Fruit fly (Drosophila melanogaster) whole organism, prepupa: Measurements from ENCODE around the gene Cyp310a1.

Source experiments
- Blimp-1 ChIP-seq: fragments of 200-800 bp; sonication (Bioruptor generic); optimal IDR thresholded peaks from 3 replicates; lab custom pipeline; 2017; ENCODE audit warnings: missing biosample characterization, missing genetic modification characterization, mild to moderate bottlenecking, moderate library complexity, missing genetic modification reagents
- CG10631 ChIP-seq: fragments of 200-800 bp; sonication (Bioruptor generic); optimal IDR thresholded peaks from 2 replicates; lab custom pipeline; 2016; ENCODE audit warnings: missing biosample characterization, missing genetic modification characterization
- CG11762 ChIP-seq: fragments of 200-800 bp; sonication (Bioruptor generic); optimal IDR thresholded peaks from 3 replicates; lab custom pipeline; 2016; ENCODE audit warnings: missing biosample characterization, missing genetic modification characterization; ENCODE audit not compliant: insufficient read depth
- CG15336 ChIP-seq: fragments of 200-800 bp; sonication (Bioruptor generic); IDR thresholded peaks from 2 replicates; pipeline ENCODE4 v1.3.6; 2022; ENCODE audit warnings: missing biosample characterization, missing genetic modification characterization
- CG1621 ChIP-seq: fragments of 200-800 bp; sonication (Bioruptor generic); optimal IDR thresholded peaks from 3 replicates; lab custom pipeline; 2018; ENCODE audit warnings: missing biosample characterization, mild to moderate bottlenecking, missing genetic modification characterization
- CG16779 ChIP-seq: fragments of 200-800 bp; sonication (Bioruptor generic); optimal IDR thresholded peaks from 3 replicates; lab custom pipeline; 2017; ENCODE audit warnings: missing biosample characterization, mild to moderate bottlenecking, missing genetic modification characterization
- CG32006 ChIP-seq: fragments of 200-800 bp; sonication (Bioruptor generic); optimal IDR thresholded peaks from 3 replicates; lab custom pipeline; 2017; ENCODE audit warnings: missing biosample characterization, mild to moderate bottlenecking, missing genetic modification characterization
- CG34406 ChIP-seq: fragments of 200-800 bp; sonication (Bioruptor generic); optimal IDR thresholded peaks from 3 replicates; lab custom pipeline; 2016; ENCODE audit warnings: missing biosample characterization, missing genetic modification characterization
- CG4318 ChIP-seq: fragments of 200-800 bp; sonication (Bioruptor generic); optimal IDR thresholded peaks from 3 replicates; lab custom pipeline; 2017; ENCODE audit warnings: missing biosample characterization, mild to moderate bottlenecking, missing genetic modification characterization
- CG6163 ChIP-seq: fragments of 200-800 bp; sonication (Bioruptor generic); IDR thresholded peaks from 3 replicates; pipeline ENCODE4 v1.3.6; 2022; ENCODE audit warnings: missing biosample characterization, missing genetic modification characterization
- CG6276 ChIP-seq: fragments of 200-800 bp; sonication (Bioruptor generic); optimal IDR thresholded peaks from 2 replicates; lab custom pipeline; 2017; ENCODE audit warnings: missing biosample characterization, mild to moderate bottlenecking, missing genetic modification characterization
- CG6792 ChIP-seq: fragments of 200-800 bp; sonication (Bioruptor generic); optimal IDR thresholded peaks from 3 replicates; lab custom pipeline; 2016; ENCODE audit warnings: missing biosample characterization, missing genetic modification characterization
- CG6808 ChIP-seq: fragments of 200-800 bp; sonication (Bioruptor generic); optimal IDR thresholded peaks from 3 replicates; lab custom pipeline; 2017; ENCODE audit warnings: missing biosample characterization, missing genetic modification characterization, mild to moderate bottlenecking, moderate library complexity, missing genetic modification reagents
- CG6854 ChIP-seq: fragments of 200-800 bp; sonication (Bioruptor generic); optimal IDR thresholded peaks from 2 replicates; lab custom pipeline; 2017; ENCODE audit warnings: missing biosample characterization, mild to moderate bottlenecking, missing genetic modification characterization
- CG7368 ChIP-seq: fragments of 200-800 bp; sonication (Bioruptor generic); optimal IDR thresholded peaks from 3 replicates; lab custom pipeline; 2016; ENCODE audit warnings: missing biosample characterization, missing genetic modification characterization
- CG8119 ChIP-seq: fragments of 200-800 bp; sonication (Bioruptor generic); IDR thresholded peaks from 3 replicates; pipeline ENCODE4 v1.3.6; 2022; ENCODE audit warnings: missing biosample characterization, missing genetic modification characterization
- Eip75B ChIP-seq: fragments of 200-800 bp; sonication (Bioruptor generic); optimal IDR thresholded peaks from 3 replicates; lab custom pipeline; 2016; ENCODE audit warnings: missing biosample characterization, missing genetic modification characterization
- Eip78C ChIP-seq: fragments of 200-800 bp; sonication (Bioruptor generic); peaks from one replicate; lab custom pipeline; 2016; ENCODE audit warnings: missing biosample characterization, missing genetic modification characterization
- Eip93F ChIP-seq: fragments of 200-800 bp; sonication (Bioruptor generic); optimal IDR thresholded peaks from 2 replicates; lab custom pipeline; 2016; ENCODE audit warnings: missing biosample characterization, mild to moderate bottlenecking, missing genetic modification characterization
- Gug ChIP-seq: fragments of 200-800 bp; sonication (Bioruptor generic); IDR thresholded peaks from 2 replicates; pipeline ENCODE4 v1.3.6; 2022; ENCODE audit warnings: missing biosample characterization, missing genetic modification characterization
- Hr38 ChIP-seq: sonication (Bioruptor generic); optimal IDR thresholded peaks from 2 replicates; lab custom pipeline; 2016; ENCODE audit warnings: missing biosample characterization, missing genetic modification characterization
- Hr4 ChIP-seq: fragments of 200-800 bp; sonication (Bioruptor generic); optimal IDR thresholded peaks from 3 replicates; lab custom pipeline; 2016; ENCODE audit warnings: missing biosample characterization, missing genetic modification characterization
- Lpt ChIP-seq: fragments of 200-800 bp; sonication (Bioruptor generic); optimal IDR thresholded peaks from 3 replicates; lab custom pipeline; 2016; ENCODE audit warnings: missing biosample characterization, missing genetic modification characterization
- Met ChIP-seq: fragments of 200-800 bp; sonication (Bioruptor generic); optimal IDR thresholded peaks from 3 replicates; lab custom pipeline; 2016; ENCODE audit warnings: missing biosample characterization, missing genetic modification characterization
- OdsH ChIP-seq: fragments of 200-800 bp; sonication (Bioruptor generic); optimal IDR thresholded peaks from 3 replicates; lab custom pipeline; 2016; ENCODE audit warnings: missing biosample characterization, missing genetic modification characterization
- Sox102F ChIP-seq: fragments of 200-800 bp; sonication (Bioruptor generic); optimal IDR thresholded peaks from 2 replicates; lab custom pipeline; 2016; ENCODE audit warnings: missing biosample characterization, mild to moderate bottlenecking, missing genetic modification characterization
- Sox14 ChIP-seq: fragments of 200-800 bp; sonication (Bioruptor generic); optimal IDR thresholded peaks from 3 replicates; lab custom pipeline; 2016; ENCODE audit warnings: missing biosample characterization, missing genetic modification characterization
- Sox15 ChIP-seq: fragments of 200-800 bp; sonication (Bioruptor generic); optimal IDR thresholded peaks from 3 replicates; lab custom pipeline; 2016; ENCODE audit warnings: missing biosample characterization, missing genetic modification characterization
- achi ChIP-seq: fragments of 200-800 bp; sonication (Bioruptor generic); optimal IDR thresholded peaks from 3 replicates; lab custom pipeline; 2016; ENCODE audit warnings: missing biosample characterization, missing genetic modification characterization
- cyc ChIP-seq: fragments of 200-800 bp; sonication (Bioruptor generic); optimal IDR thresholded peaks from 3 replicates; lab custom pipeline; 2016; ENCODE audit warnings: missing biosample characterization, missing genetic modification characterization
- dac ChIP-seq: fragments of 200-800 bp; sonication (Bioruptor generic); optimal IDR thresholded peaks from 2 replicates; lab custom pipeline; 2017; ENCODE audit warnings: missing biosample characterization, mild to moderate bottlenecking, missing genetic modification characterization
- dsx ChIP-seq: fragments of 200-800 bp; optimal IDR thresholded peaks from 3 replicates; lab custom pipeline; 2019; ENCODE audit warnings: missing biosample characterization, mild to moderate bottlenecking, missing genetic modification characterization, moderate library complexity; ENCODE audit not compliant: poor library complexity, severe bottlenecking
- eg ChIP-seq: fragments of 200-800 bp; sonication (Bioruptor generic); IDR thresholded peaks from 3 replicates; pipeline ENCODE4 v1.3.6; 2022; ENCODE audit warnings: missing biosample characterization, missing genetic modification characterization
- esn ChIP-seq: fragments of 200-800 bp; sonication (Bioruptor generic); optimal IDR thresholded peaks from 2 replicates; lab custom pipeline; 2016; ENCODE audit warnings: missing biosample characterization, mild to moderate bottlenecking, missing genetic modification characterization, moderate library complexity
- fd59A ChIP-seq: fragments of 200-800 bp; sonication (Bioruptor generic); optimal IDR thresholded peaks from 2 replicates; lab custom pipeline; 2017; ENCODE audit warnings: missing biosample characterization, mild to moderate bottlenecking, missing genetic modification characterization, missing genetic modification reagents
- fd85E ChIP-seq: fragments of 200-800 bp; sonication (Bioruptor generic); optimal IDR thresholded peaks from 3 replicates; lab custom pipeline; 2016; ENCODE audit warnings: missing biosample characterization, missing genetic modification characterization
- lz ChIP-seq: fragments of 200-800 bp; sonication (Bioruptor generic); optimal IDR thresholded peaks from 3 replicates; lab custom pipeline; 2016; ENCODE audit warnings: missing biosample characterization, missing genetic modification characterization
- pdm3 ChIP-seq: fragments of 200-800 bp; sonication (Bioruptor generic); optimal IDR thresholded peaks from 3 replicates; lab custom pipeline; 2016; ENCODE audit warnings: missing biosample characterization, missing genetic modification characterization
- salr ChIP-seq, 2 experiments: fragments of 200-800 bp; sonication (Bioruptor generic); optimal IDR thresholded peaks; 3 replicates each; lab custom pipeline; 2016 to 2018; ENCODE audit warnings: missing biosample characterization in 2 of 2, missing genetic modification characterization in 2 of 2, mild to moderate bottlenecking in 1 of 2
- spab ChIP-seq: fragments of 200-800 bp; sonication (Bioruptor generic); optimal IDR thresholded peaks from 2 replicates; lab custom pipeline; 2017; ENCODE audit warnings: missing biosample characterization, mild to moderate bottlenecking, missing genetic modification characterization, missing genetic modification reagents
- ss ChIP-seq, 2 experiments: fragments of 200-800 bp; sonication (Bioruptor generic); optimal IDR thresholded peaks; 2 replicates in 1 of 2; 3 replicates in 1 of 2; lab custom pipeline; 2017 to 2018; ENCODE audit warnings: mild to moderate bottlenecking in 2 of 2, missing biosample characterization in 2 of 2, missing genetic modification characterization in 2 of 2, moderate library complexity in 1 of 2
- svp ChIP-seq: fragments of 200-800 bp; sonication (Bioruptor generic); peaks from one replicate; lab custom pipeline; 2016; ENCODE audit warnings: missing biosample characterization, missing genetic modification characterization
- topi ChIP-seq: fragments of 200-800 bp; sonication (Bioruptor generic); optimal IDR thresholded peaks from 3 replicates; lab custom pipeline; 2016; ENCODE audit warnings: missing biosample characterization, missing genetic modification characterization

Cyp310a1 gene

DNA sequence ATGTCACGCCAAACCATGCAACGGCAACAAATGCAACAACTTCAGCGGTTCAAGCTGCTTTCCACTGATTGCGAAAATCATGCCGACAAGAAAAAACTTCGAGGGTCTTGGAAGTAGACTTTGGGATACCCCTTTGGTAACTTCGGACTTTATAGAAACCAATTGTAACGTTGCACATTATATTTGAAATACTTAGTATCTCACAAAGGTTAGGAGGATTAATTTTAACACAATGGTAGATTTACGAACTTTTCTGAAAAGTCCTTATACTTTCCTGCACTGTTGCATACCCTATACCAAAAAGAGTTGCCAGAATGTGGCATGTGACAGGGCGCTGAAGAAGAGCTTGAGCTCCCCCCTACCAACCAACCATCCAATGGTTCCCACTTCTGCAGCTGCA lies 7.3 kb downstream of the Cyp310a1 start (continued):
- TF ChIP-seq CG7368 (peak; percentile 69), CG16779 (tag; lab: Kevin White, UChicago) (peak; percentile 27), CG15336 (GFP tag; lab: Robert Waterston, UW) (peak; percentile 61), CG6792 (GFP tag; lab: Kevin White, UChicago) (peak; percentile 79), svp (GFP tag; lab: Kevin White, UChicago) (peak; percentile 88), CG11762 (peak; percentile 57), CG4318 (GFP tag; lab: Kevin White, UChicago) (peak; percentile 28), Sox102F (GFP tag; lab: Kevin White, UChicago) (peak; percentile 79), CG6276 (GFP tag; lab: Kevin White, UChicago) (peak; percentile 22), topi (GFP tag; lab: Kevin White, UChicago) (peak; percentile 71), dac (GFP tag; lab: Kevin White, UChicago) (no peak), achi (peak; percentile 64), spab (peak; percentile 45), Blimp-1 (GFP tag; lab: Kevin White, UChicago) (peak; percentile 15), eg (GFP tag; lab: Robert Waterston, UW) (peak; percentile 56; the same call in 1 of the 3 replicates), fd85E (GFP tag; lab: Kevin White, UChicago) (no peak), CG8119 (GFP tag; lab: Robert Waterston, UW) (peak; percentile 66; the same call in 2 of the 3 replicates), Lpt (peak; percentile 48), CG10631 (peak; percentile 64), dsx (GFP tag; lab: Kevin White, UChicago) (peak; percentile 37), Gug (GFP tag; lab: Robert Waterston, UW) (peak; percentile 34; the same call in 1 of the 2 replicates), CG6808 (GFP tag; lab: Kevin White, UChicago) (peak; percentile 47), esn (peak; percentile 83), ss (GFP tag; optimal IDR thresholded peaks at IDR 0.05; lab: Kevin White, UChicago) (peak in 1 of 2 experiments; percentile 17), Eip93F (peak; percentile 47), CG32006 (GFP tag; lab: Kevin White, UChicago) (peak; percentile 72), fd59A (peak; percentile 10), Sox15 (peak; percentile 49), Hr38 (no peak), Met (GFP tag; lab: Kevin White, UChicago) (peak; percentile 74), CG34406 (GFP tag; lab: Kevin White, UChicago) (peak; percentile 65), OdsH (peak; percentile 76), salr (GFP tag; optimal IDR thresholded peaks at IDR 0.05; lab: Kevin White, UChicago) (peak in 1 of 2 experiments; percentile 64), pdm3 (GFP tag; lab: Kevin White, UChicago) (peak; percentile 71)

DNA sequence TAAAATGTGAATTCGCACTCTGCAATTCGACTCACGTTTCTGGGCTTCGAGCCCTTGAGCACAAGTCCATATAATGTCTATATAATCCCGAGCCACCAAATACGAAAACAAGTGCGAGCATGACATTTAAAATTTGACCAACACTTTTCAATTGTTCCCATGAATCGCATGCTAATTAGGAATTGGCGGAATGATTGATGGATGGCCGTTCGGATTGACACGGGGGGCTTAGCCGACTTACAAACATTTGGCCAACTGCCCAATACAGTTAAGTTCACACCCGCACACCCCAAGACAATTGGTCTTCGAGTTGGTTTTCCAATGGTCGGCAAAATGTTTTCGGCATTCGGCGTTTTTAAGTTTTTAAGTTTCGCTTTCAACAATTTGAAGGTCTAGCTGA lies 11.7 kb downstream of the Cyp310a1 start:
- no peak for TF ChIP-seq Eip75B
- TF ChIP-seq Sox14 (GFP tag; lab: Kevin White, UChicago), result no peak
- TF ChIP-seq cyc (GFP tag; lab: Kevin White, UChicago), result no peak
- no peak for TF ChIP-seq CG34406 (GFP tag; lab: Kevin White, UChicago)
- TF ChIP-seq Sox15, result no peak
- no peak for TF ChIP-seq svp (GFP tag; lab: Kevin White, UChicago)
- no peak for TF ChIP-seq CG6854 (GFP tag; lab: Kevin White, UChicago)
- TF ChIP-seq lz (GFP tag; lab: Kevin White, UChicago), result no peak

DNA sequence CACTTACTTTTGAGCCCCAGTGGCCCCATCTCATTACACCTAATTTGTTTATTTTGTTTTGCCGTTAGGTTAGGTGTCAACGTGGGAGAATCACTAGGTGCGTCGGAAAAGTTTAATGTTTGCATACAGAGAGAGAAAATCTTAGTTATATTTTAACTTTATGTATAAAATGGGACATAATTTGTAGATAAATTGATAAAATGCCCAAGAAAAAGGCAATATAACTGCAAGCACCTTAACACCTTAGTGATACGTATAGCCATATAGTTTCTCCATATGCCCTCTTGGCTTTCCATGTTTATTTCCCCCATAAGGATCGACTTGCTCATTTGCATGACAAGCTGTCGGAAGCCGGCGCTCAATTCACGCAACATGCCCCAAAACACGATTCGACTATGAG lies 13.9 kb downstream of the Cyp310a1 start:
- TF ChIP-seq dsx (GFP tag; lab: Kevin White, UChicago) (no peak), CG8119 (GFP tag; lab: Robert Waterston, UW) (0 out of 3 replicates have a peak, but pooled peaks have one; percentile 27), CG32006 (GFP tag; lab: Kevin White, UChicago) (peak; percentile 50), Hr4 (peak; percentile 31), CG15336 (GFP tag; lab: Robert Waterston, UW) (0 out of 2 replicates have a peak, but pooled peaks have one; percentile 32), CG6808 (GFP tag; lab: Kevin White, UChicago) (no peak), CG6163 (peak; percentile 16; the same call in 1 of the 3 replicates), Sox14 (GFP tag; lab: Kevin White, UChicago) (no peak), eg (GFP tag; lab: Robert Waterston, UW) (peak; percentile 40; the same call in 1 of the 3 replicates), CG1621 (tag; lab: Kevin White, UChicago) (no peak), Eip78C (GFP tag; lab: Kevin White, UChicago) (peak; percentile 65)
- TF ChIP-seq, all 60 proteins: peak for 7
